Worm (Caenorhabditis elegans): ENCODE data around the gene F28G4.2.

DNA sequence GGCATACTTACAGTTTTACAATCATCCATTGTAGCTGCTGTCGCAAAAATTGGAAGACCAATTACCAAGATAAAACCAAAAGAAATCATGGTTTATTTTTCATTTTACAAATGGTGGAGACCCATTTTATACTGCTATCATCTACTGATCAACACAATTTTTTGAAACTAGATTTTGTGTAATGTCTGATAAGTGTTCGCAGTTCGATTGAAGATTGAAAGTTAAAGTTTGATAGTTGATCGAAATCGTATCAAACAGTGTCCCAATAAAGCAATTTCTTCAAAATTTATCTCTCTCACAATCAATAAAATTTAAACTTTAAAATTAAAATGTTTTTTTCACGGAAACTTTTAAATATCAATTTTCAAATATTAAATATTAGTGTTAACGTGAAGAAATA, 11.0 kb downstream of the F28G4.2 start, which contains the start of gene T13F3.6:
- TF ChIP-seq cog-1 (tag; optimal IDR thresholded peaks at IDR 0.05) (no peak), T22C8.4 (GFP tag; IDR thresholded peaks at IDR 0.05) (no peak), flt-1 (GFP tag; IDR thresholded peaks at IDR 0.05) (no peak), ref-1 (GFP tag; conservative IDR thresholded peaks at IDR 0.05) (no peak), klf-2 (GFP tag; conservative IDR thresholded peaks at IDR 0.05) (no peak)

Measured in whole organism, midembryonic.